Fruit fly (Drosophila melanogaster) Kc167 (cell line): ENCODE results near the gene CG9806.

Experiments used
- Myc ChIP-seq: fragments of >200 bp; optimal IDR thresholded peaks from 2 replicates; lab custom pipeline; 2017; ENCODE audit warnings: missing external identifiers
- Sin3A ChIP-seq: fragments of >200 bp; optimal IDR thresholded peaks from 2 replicates; lab custom pipeline; 2018; ENCODE audit warnings: missing external identifiers
- h ChIP-seq: fragments of >200 bp; optimal IDR thresholded peaks from 3 replicates; lab custom pipeline; 2018; ENCODE audit warnings: missing external identifiers
- insv ChIP-seq: fragments of >200 bp; optimal IDR thresholded peaks from 3 replicates; lab custom pipeline; 2018; ENCODE audit warnings: missing external identifiers
- psq ChIP-seq: fragments of >200 bp; optimal IDR thresholded peaks from 2 replicates; lab custom pipeline; 2017; ENCODE audit warnings: missing external identifiers
- ttk ChIP-seq: sonication (Bioruptor generic); optimal IDR thresholded peaks from 2 replicates; lab custom pipeline; 2017; ENCODE audit warnings: missing external identifiers

Gene CG9806

dm6 chrX:10584461-10584860, 42.5 kb downstream of the CG9806 start:
- TF ChIP-seq ttk (no peak), insv (lab: Kevin White, UChicago) (no peak), psq (lab: Kevin White, UChicago) (no peak), Myc (lab: Kevin White, UChicago) (no peak), Sin3A (lab: Kevin White, UChicago) (no peak), h (no peak)

DNA sequence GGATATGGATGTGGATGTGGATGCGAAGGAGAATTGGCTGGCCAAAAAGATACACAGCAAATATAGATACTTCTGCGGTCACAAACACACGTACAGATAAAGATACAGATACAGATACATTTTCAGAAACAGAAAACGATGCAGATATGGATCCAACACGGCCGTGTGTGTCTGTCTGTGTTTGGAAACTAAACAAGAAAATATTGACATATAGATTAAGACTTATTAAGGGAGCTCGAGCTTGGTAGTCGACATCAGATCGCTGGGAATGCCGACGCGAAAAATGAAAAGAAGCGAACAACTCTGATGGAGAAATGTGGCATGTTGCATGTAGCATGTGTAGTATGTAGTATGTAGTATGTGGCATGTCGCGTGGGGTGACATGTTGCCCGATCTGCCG, 44.8 kb downstream of the CG9806 start:
- TF ChIP-seq psq (lab: Kevin White, UChicago): no peak
- TF ChIP-seq h: no peak
- TF ChIP-seq Sin3A (lab: Kevin White, UChicago): no peak
- TF ChIP-seq ttk: no peak
- TF ChIP-seq insv (lab: Kevin White, UChicago): no peak
- no peak for TF ChIP-seq Myc (lab: Kevin White, UChicago)

- TF ChIP-seq insv (lab: Kevin White, UChicago) (no peak), Sin3A (lab: Kevin White, UChicago) (no peak), Myc (lab: Kevin White, UChicago) (no peak), h (no peak), ttk (no peak), psq (lab: Kevin White, UChicago) (no peak)
These were observed 45.4 kb downstream of the CG9806 start for dm6 chrX:10581476-10581875.

DNA sequence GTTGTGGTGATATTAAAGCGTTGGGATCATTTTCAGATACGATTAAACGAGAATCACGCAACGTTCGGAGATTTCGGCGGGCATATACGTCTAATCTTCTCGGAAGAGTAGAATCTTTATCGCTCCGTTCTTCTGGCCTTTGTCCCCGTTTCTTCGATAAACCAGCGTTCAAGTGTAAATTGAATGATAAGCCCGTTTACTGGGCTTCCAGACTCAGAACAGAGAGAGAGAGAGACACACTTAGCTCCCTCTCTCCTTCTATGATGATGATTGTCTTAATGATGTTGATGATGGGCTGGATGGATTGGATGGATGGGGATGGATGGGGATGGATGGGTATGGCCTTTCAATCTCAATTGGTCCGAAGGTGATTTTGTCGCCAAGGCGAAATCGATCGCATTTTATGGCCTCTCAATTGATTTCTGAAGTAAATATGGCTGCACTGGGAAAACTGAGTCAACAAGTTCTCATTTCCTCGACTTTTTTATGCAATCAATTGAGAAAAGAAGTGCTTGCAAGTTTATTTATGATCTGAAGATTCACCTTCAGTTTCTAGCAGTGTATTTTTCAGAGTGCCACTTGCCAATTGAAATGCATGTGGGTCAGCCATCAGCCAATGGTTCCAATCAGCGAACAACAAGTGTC, 46.3 kb downstream of the CG9806 start:
- TF ChIP-seq insv (lab: Kevin White, UChicago) (no peak), ttk (no peak), h (no peak), Sin3A (lab: Kevin White, UChicago) (no peak), Myc (lab: Kevin White, UChicago) (no peak), psq (lab: Kevin White, UChicago) (no peak)

dm6 chrX:10579569-10579968, 47.3 kb downstream of the CG9806 start:
- TF ChIP-seq psq (lab: Kevin White, UChicago): no peak
- TF ChIP-seq ttk: no peak
- TF ChIP-seq insv (lab: Kevin White, UChicago): no peak

- TF ChIP-seq insv (lab: Kevin White, UChicago) (no peak), Sin3A (lab: Kevin White, UChicago) (no peak), ttk (no peak), psq (lab: Kevin White, UChicago) (no peak), h (no peak), Myc (lab: Kevin White, UChicago) (no peak)
These were observed 49.1 kb downstream of the CG9806 start for dm6 chrX:10577773-10578172.

DNA sequence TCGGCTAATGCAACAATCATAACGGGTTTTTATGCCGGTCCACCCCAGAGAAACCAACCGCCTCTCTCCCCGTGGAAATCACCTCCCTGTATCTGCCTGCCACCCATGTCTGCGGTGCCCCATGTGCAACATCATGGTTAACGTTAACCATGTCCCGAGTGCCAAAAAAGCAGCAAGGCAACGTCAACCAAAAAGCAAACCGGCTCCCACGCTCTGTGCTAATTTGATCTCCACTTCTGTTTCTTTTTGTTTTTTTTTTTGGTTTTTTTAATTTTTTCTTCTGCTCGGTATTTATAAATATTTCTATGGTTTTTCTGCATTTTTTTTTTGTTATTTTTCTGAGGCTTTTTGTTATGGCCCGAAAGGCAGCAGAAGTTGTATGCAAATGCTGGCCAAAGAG, 49.9 kb downstream of the CG9806 start:
- TF ChIP-seq Myc (lab: Kevin White, UChicago): no peak
- TF ChIP-seq insv (lab: Kevin White, UChicago): no peak
- TF ChIP-seq ttk: no peak
- no peak for TF ChIP-seq Sin3A (lab: Kevin White, UChicago)
- no peak for TF ChIP-seq h
- TF ChIP-seq psq (lab: Kevin White, UChicago): no peak
